Worm (Caenorhabditis elegans) whole organism, mixed stage, embryonic: ENCODE measurements around the gene fbxc-32.
"Not testable (repeated sequence)": the region's sequence is repeated elsewhere in the genome, so short reads cannot be mapped to it uniquely, and the experiment has no call there.

Source experiments
- M03D4.4 ChIP-seq: sonication (generic microtip); optimal IDR thresholded peaks from 2 replicates; lab custom pipeline; 2017; ENCODE audit warnings: mild to moderate bottlenecking, missing genetic modification characterization, missing compliant biosample characterization
- bed-3 ChIP-seq: fragments of 200-800 bp; sonication (Bioruptor generic); optimal IDR thresholded peaks from 3 replicates; lab custom pipeline; 2018; ENCODE audit warnings: mild to moderate bottlenecking, missing genetic modification characterization, moderate library complexity, missing compliant biosample characterization
- blmp-1 ChIP-seq: fragments of 150-350 bp; optimal IDR thresholded peaks from 2 replicates; lab custom pipeline; 2014; ENCODE audit warnings: missing biosample characterization, missing genetic modification characterization
- ceh-39 ChIP-seq: fragments of 150-350 bp; optimal IDR thresholded peaks from 2 replicates; lab custom pipeline; 2014; ENCODE audit warnings: missing biosample characterization, missing genetic modification characterization
- ceh-43 ChIP-seq: fragments of 200-800 bp; sonication (Bioruptor generic); optimal IDR thresholded peaks from 2 replicates; lab custom pipeline; 2018; ENCODE audit warnings: mild to moderate bottlenecking, missing genetic modification characterization, moderate library complexity, missing compliant biosample characterization
- ceh-83 ChIP-seq: fragments of 200-800 bp; sonication (Bioruptor generic); optimal IDR thresholded peaks from 2 replicates; lab custom pipeline; 2018; ENCODE audit warnings: mild to moderate bottlenecking, missing genetic modification characterization, missing compliant biosample characterization
- ces-1 ChIP-seq: fragments of 150-350 bp; optimal IDR thresholded peaks from 2 replicates; lab custom pipeline; 2014; ENCODE audit warnings: missing biosample characterization, missing genetic modification reagents, missing genetic modification characterization
- cnd-1 ChIP-seq: fragments of 200-800 bp; sonication (Bioruptor generic); optimal IDR thresholded peaks from 2 replicates; lab custom pipeline; 2018; ENCODE audit warnings: mild to moderate bottlenecking, missing genetic modification characterization, missing compliant biosample characterization
- drap-1 ChIP-seq: fragments of 200-800 bp; sonication (Bioruptor generic); optimal IDR thresholded peaks from 3 replicates; lab custom pipeline; 2018; ENCODE audit warnings: mild to moderate bottlenecking, missing genetic modification characterization, missing compliant biosample characterization
- elt-3 ChIP-seq: fragments of 150-350 bp; optimal IDR thresholded peaks from 2 replicates; lab custom pipeline; 2014; ENCODE audit warnings: missing biosample characterization, missing genetic modification characterization
- ham-2 ChIP-seq: fragments of 200-800 bp; sonication (Bioruptor generic); optimal IDR thresholded peaks from 2 replicates; lab custom pipeline; 2018; ENCODE audit warnings: mild to moderate bottlenecking, missing genetic modification characterization, missing compliant biosample characterization
- hlh-1 ChIP-seq: fragments of 150-350 bp; optimal IDR thresholded peaks from 2 replicates; lab custom pipeline; 2014; ENCODE audit warnings: missing biosample characterization, missing genetic modification reagents, missing genetic modification characterization
- lin-13 ChIP-seq: fragments of 150-350 bp; optimal IDR thresholded peaks from 2 replicates; lab custom pipeline; 2014; ENCODE audit warnings: missing biosample characterization, missing genetic modification characterization
- lin-32 ChIP-seq: fragments of 200-800 bp; sonication (Bioruptor generic); optimal IDR thresholded peaks from 2 replicates; lab custom pipeline; 2018; ENCODE audit warnings: mild to moderate bottlenecking, missing genetic modification characterization, missing compliant biosample characterization
- lsy-2 ChIP-seq: fragments of 150-350 bp; optimal IDR thresholded peaks from 2 replicates; lab custom pipeline; 2014; ENCODE audit warnings: missing biosample characterization, missing genetic modification characterization
- mab-5 ChIP-seq: fragments of 150-350 bp; optimal IDR thresholded peaks from 2 replicates; lab custom pipeline; 2014; ENCODE audit warnings: missing biosample characterization, missing genetic modification characterization
- mep-1 ChIP-seq: fragments of 150-350 bp; optimal IDR thresholded peaks from 2 replicates; lab custom pipeline; 2017; ENCODE audit warnings: missing biosample characterization, missing genetic modification reagents, missing genetic modification characterization, inconsistent platforms
- mls-2 ChIP-seq: sonication (generic microtip); optimal IDR thresholded peaks from 2 replicates; lab custom pipeline; 2016; ENCODE audit warnings: mild to moderate bottlenecking, missing genetic modification characterization, moderate library complexity, missing compliant biosample characterization
- nhr-12 ChIP-seq: fragments of 150-350 bp; optimal IDR thresholded peaks from 2 replicates; lab custom pipeline; 2014; ENCODE audit warnings: missing biosample characterization, missing genetic modification characterization
- nhr-2 ChIP-seq: fragments of 150-350 bp; optimal IDR thresholded peaks from 2 replicates; lab custom pipeline; 2014; ENCODE audit warnings: missing biosample characterization, missing genetic modification characterization
- nhr-237 ChIP-seq: fragments of 150-350 bp; optimal IDR thresholded peaks from 2 replicates; lab custom pipeline; 2014; ENCODE audit warnings: missing biosample characterization, missing genetic modification characterization
- nhr-28 ChIP-seq: fragments of 150-350 bp; optimal IDR thresholded peaks from 2 replicates; lab custom pipeline; 2014; ENCODE audit warnings: missing biosample characterization, missing genetic modification characterization
- nhr-76 ChIP-seq: sonication (generic microtip); optimal IDR thresholded peaks from 2 replicates; lab custom pipeline; 2017; ENCODE audit warnings: missing biosample characterization, missing genetic modification characterization
- sem-2 ChIP-seq: fragments of 200-800 bp; sonication (Bioruptor generic); optimal IDR thresholded peaks from 2 replicates; lab custom pipeline; 2018; ENCODE audit warnings: mild to moderate bottlenecking, missing genetic modification characterization, missing compliant biosample characterization
- snpc-4 ChIP-seq: fragments of 150-350 bp; optimal IDR thresholded peaks from 2 replicates; lab custom pipeline; 2014; ENCODE audit warnings: missing biosample characterization, missing genetic modification characterization
- sptf-1 ChIP-seq: sonication (generic microtip); optimal IDR thresholded peaks from 2 replicates; lab custom pipeline; 2017; ENCODE audit warnings: mild to moderate bottlenecking, missing genetic modification characterization, moderate library complexity, missing compliant biosample characterization
- tbx-8 ChIP-seq: fragments of 200-800 bp; sonication (Bioruptor generic); optimal IDR thresholded peaks from 2 replicates; lab custom pipeline; 2018; ENCODE audit warnings: mild to moderate bottlenecking, missing genetic modification characterization, moderate library complexity, missing compliant biosample characterization
- unc-39 ChIP-seq: fragments of 150-350 bp; optimal IDR thresholded peaks from 2 replicates; lab custom pipeline; 2014; ENCODE audit warnings: missing biosample characterization, missing genetic modification characterization
- unc-62 ChIP-seq: fragments of 150-350 bp; optimal IDR thresholded peaks from 2 replicates; lab custom pipeline; 2014; ENCODE audit warnings: missing biosample characterization, missing genetic modification reagents, missing genetic modification characterization
- zip-8 ChIP-seq: fragments of 150-350 bp; optimal IDR thresholded peaks from 2 replicates; lab custom pipeline; 2014; ENCODE audit warnings: missing biosample characterization, missing genetic modification characterization
- ztf-11 ChIP-seq: fragments of 150-350 bp; optimal IDR thresholded peaks from 2 replicates; lab custom pipeline; 2014; ENCODE audit warnings: missing biosample characterization, missing genetic modification characterization

The fbxc-32 gene

DNA sequence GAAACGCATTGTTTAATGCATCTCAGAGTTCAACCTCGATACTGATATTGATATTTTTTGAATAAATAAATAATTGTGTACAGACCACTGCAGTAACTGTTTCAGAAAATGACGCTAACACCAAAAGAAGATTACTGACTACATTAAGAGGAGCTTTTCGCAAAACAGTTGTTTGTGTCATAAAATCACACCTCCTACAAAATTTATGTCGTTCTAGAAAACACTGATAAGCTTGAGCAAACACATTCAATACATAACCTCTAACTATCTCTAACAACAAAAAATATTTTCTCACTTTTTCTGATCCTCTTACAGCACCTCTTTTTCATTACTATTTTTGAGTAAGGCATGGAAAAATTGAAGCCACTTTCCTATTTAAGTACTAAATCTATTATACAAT lies 6.6 kb upstream of the fbxc-32 start, which contains the start of gene fbxc-7:
TSS of gene fbxc-7 (plus strand) at position 301 of the 400 bp plus-strand sequence.
- TF ChIP-seq zip-8, mep-1, nhr-237 (tag; lab: Kevin White, UChicago): not testable (repeated sequence)

DNA sequence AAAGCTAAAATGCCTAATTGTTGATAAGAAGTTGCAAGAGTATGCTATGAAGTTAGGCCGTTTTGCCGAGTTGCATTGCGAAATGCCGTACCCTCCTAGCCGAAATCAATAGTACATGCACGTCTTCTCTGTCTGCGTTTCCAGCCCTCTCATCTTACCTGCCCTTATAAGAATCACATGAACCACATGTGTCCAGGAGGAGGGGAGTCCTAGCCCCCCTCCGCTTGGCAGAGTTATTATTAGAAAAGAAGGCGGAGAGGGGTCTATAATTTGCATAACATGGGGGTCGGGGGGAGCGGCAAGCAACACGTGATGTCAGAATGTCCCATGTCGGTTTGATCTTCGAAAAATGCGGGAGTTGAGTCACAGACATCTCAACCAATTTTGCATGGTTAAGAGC lies 5.1 kb upstream of the fbxc-32 start:
- TF ChIP-seq sem-2 (no peak), nhr-28 (no peak), nhr-237 (tag; lab: Kevin White, UChicago) (no peak), mep-1 (tag; lab: Kevin White, UChicago) (no peak), cnd-1 (no peak), nhr-12 (tag; lab: Kevin White, UChicago) (no peak), tbx-8 (GFP tag; lab: Kevin White, UChicago) (no peak), ham-2 (GFP tag; lab: Kevin White, UChicago) (no peak), unc-62 (GFP tag; lab: Kevin White, UChicago) (no peak), ceh-39 (tag; lab: Kevin White, UChicago) (no peak), ztf-11 (tag; lab: Kevin White, UChicago) (no peak), M03D4.4 (tag; lab: Kevin White, UChicago) (no peak), lin-32 (GFP tag; lab: Kevin White, UChicago) (no peak), lin-13 (tag; lab: Kevin White, UChicago) (no peak), zip-8 (tag; lab: Kevin White, UChicago) (no peak), nhr-76 (tag; lab: Kevin White, UChicago) (no peak)

DNA sequence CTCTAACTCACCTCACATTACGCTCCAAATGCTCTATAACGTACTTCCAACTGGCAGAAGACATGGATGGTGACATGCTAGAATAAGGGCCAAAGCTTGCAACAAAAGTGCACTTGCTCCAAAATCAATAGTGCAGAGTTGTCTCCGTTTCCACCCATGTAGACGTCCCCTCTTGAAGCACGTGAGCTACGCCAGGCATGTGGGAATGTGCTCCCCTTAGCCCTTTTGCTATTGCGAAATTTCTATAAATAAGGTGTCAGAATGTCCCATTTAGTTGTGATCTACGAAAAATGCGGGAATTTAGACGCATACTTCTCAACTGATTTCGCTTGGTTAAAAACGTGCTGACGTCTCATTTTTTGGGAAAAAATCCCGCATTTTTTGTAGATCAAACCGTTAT lies 2.4 kb upstream of the fbxc-32 start:
- TF ChIP-seq hlh-1 (tag; lab: Kevin White, UChicago) (no peak), lsy-2 (no peak), sem-2 (no peak), nhr-76 (tag; lab: Kevin White, UChicago) (no peak), zip-8 (tag; lab: Kevin White, UChicago) (no peak)
- TF ChIP-seq, all 35 proteins: peak for 0

DNA sequence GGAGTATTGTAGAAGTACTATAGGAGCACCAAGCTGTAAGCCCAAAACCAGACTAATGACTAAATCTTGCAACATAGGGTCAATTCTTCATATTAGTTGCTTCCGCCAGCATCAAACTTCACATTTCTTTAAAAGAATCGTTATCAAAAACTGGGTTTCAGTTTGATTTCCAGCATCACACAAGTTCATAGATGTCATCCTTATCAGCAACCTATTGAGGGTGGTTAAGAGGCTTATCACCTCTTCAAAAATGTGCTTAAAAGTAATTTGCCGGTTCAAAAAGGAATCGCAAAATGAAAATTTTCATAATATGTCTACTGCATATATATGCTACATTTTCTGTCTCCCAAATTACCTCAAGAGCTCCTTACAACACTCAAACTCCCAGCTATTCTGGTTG lies 4.2 kb downstream of the fbxc-32 start, which contains the start of gene clec-43:
TSS of gene clec-43 (plus strand) at position 294 of the 400 bp plus-strand sequence.
- no peak for TF ChIP-seq sptf-1 (tag; lab: Kevin White, UChicago)
- TF ChIP-seq mab-5 (tag; lab: Kevin White, UChicago): no peak
- no peak for TF ChIP-seq elt-3 (tag; lab: Kevin White, UChicago)
- no peak for TF ChIP-seq lin-13 (tag; lab: Kevin White, UChicago)
- TF ChIP-seq hlh-1 (tag; lab: Kevin White, UChicago): no peak
- TF ChIP-seq ham-2 (GFP tag; lab: Kevin White, UChicago): no peak
- no peak for TF ChIP-seq snpc-4 (tag; lab: Kevin White, UChicago)
- no peak for TF ChIP-seq zip-8 (tag; lab: Kevin White, UChicago)
- no peak for TF ChIP-seq ceh-83 (GFP tag; lab: Kevin White, UChicago)
- no peak for TF ChIP-seq bed-3 (GFP tag; lab: Kevin White, UChicago)
- TF ChIP-seq cnd-1: no peak
- no peak for TF ChIP-seq mls-2 (tag; lab: Kevin White, UChicago)
- TF ChIP-seq sem-2: no peak
- no peak for TF ChIP-seq ceh-39 (tag; lab: Kevin White, UChicago)
- no peak for TF ChIP-seq unc-39
- no peak for TF ChIP-seq M03D4.4 (tag; lab: Kevin White, UChicago)
- TF ChIP-seq nhr-12 (tag; lab: Kevin White, UChicago): no peak

- TF ChIP-seq nhr-2 (tag; lab: Kevin White, UChicago): peak; percentile 60
- no peak for TF ChIP-seq blmp-1 (tag; lab: Kevin White, UChicago)
- TF ChIP-seq ham-2 (GFP tag; lab: Kevin White, UChicago): no peak
- no peak for TF ChIP-seq ces-1
- peak; percentile 45 for TF ChIP-seq sptf-1 (tag; lab: Kevin White, UChicago)
- TF ChIP-seq cnd-1: peak; percentile 14
- TF ChIP-seq nhr-12 (tag; lab: Kevin White, UChicago): peak; percentile 41
- TF ChIP-seq ceh-39 (tag; lab: Kevin White, UChicago): peak; percentile 12
These were observed 7.2 kb downstream of the fbxc-32 start, which contains the start of gene fbxc-36 for ce11 chrII:940779-941178. Gene fbxc-36, plus strand, starts transcription at chrII:940983.

DNA sequence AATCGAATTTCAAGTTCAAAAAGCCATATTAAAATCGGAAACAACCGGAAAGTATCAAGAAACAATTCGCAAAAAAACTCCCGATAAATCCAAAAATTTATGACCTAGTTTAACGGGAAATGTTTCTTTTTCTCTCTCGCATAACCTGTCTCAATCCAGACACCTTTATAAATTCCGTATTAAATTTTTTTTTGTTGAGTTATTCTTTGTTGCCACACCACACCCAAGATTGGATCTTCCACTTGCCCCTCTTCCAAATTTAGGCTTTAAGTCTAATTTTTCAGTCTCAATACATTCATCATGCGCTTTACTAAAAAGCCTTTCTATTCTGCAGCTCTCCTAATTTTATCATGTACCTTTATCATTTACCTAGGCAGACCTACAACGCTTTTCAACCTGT lies 9.4 kb downstream of the fbxc-32 start, which contains the start of gene R07C3.3:
TSS of gene R07C3.3 (plus strand) at position 301 of the 400 bp plus-strand sequence.
- no peak for TF ChIP-seq lin-32 (GFP tag; lab: Kevin White, UChicago)
- no peak for TF ChIP-seq ceh-83 (GFP tag; lab: Kevin White, UChicago)
- TF ChIP-seq ces-1: no peak
- TF ChIP-seq ceh-39 (tag; lab: Kevin White, UChicago): no peak
- TF ChIP-seq unc-39: no peak
- no peak for TF ChIP-seq M03D4.4 (tag; lab: Kevin White, UChicago)
- TF ChIP-seq unc-62 (GFP tag; lab: Kevin White, UChicago): no peak
- no peak for TF ChIP-seq bed-3 (GFP tag; lab: Kevin White, UChicago)
- no peak for TF ChIP-seq nhr-237 (tag; lab: Kevin White, UChicago)
- no peak for TF ChIP-seq sptf-1 (tag; lab: Kevin White, UChicago)
- TF ChIP-seq hlh-1 (tag; lab: Kevin White, UChicago): no peak
- TF ChIP-seq nhr-28: no peak
- TF ChIP-seq zip-8 (tag; lab: Kevin White, UChicago): no peak
- no peak for TF ChIP-seq ceh-43 (GFP tag; lab: Kevin White, UChicago)
- no peak for TF ChIP-seq mep-1 (tag; lab: Kevin White, UChicago)
- no peak for TF ChIP-seq ham-2 (GFP tag; lab: Kevin White, UChicago)
- TF ChIP-seq drap-1: no peak
